Fruit fly (Drosophila melanogaster) whole organism, prepupa: ENCODE measurements around the gene Chc.

Source experiments
- Blimp-1 ChIP-seq: fragments of 200-800 bp; sonication (Bioruptor generic); optimal IDR thresholded peaks from 3 replicates; lab custom pipeline; 2017; ENCODE audit warnings: missing biosample characterization, missing genetic modification characterization, mild to moderate bottlenecking, moderate library complexity, missing genetic modification reagents
- CG10631 ChIP-seq: fragments of 200-800 bp; sonication (Bioruptor generic); optimal IDR thresholded peaks from 2 replicates; lab custom pipeline; 2016; ENCODE audit warnings: missing biosample characterization, missing genetic modification characterization
- CG15336 ChIP-seq: fragments of 200-800 bp; sonication (Bioruptor generic); IDR thresholded peaks from 2 replicates; pipeline ENCODE4 v1.3.6; 2022; ENCODE audit warnings: missing biosample characterization, missing genetic modification characterization
- CG16779 ChIP-seq: fragments of 200-800 bp; sonication (Bioruptor generic); optimal IDR thresholded peaks from 3 replicates; lab custom pipeline; 2017; ENCODE audit warnings: missing biosample characterization, mild to moderate bottlenecking, missing genetic modification characterization
- CG6808 ChIP-seq: fragments of 200-800 bp; sonication (Bioruptor generic); optimal IDR thresholded peaks from 3 replicates; lab custom pipeline; 2017; ENCODE audit warnings: missing biosample characterization, missing genetic modification characterization, mild to moderate bottlenecking, moderate library complexity, missing genetic modification reagents
- CG6854 ChIP-seq: fragments of 200-800 bp; sonication (Bioruptor generic); optimal IDR thresholded peaks from 2 replicates; lab custom pipeline; 2017; ENCODE audit warnings: missing biosample characterization, mild to moderate bottlenecking, missing genetic modification characterization
- CG8119 ChIP-seq: fragments of 200-800 bp; sonication (Bioruptor generic); IDR thresholded peaks from 3 replicates; pipeline ENCODE4 v1.3.6; 2022; ENCODE audit warnings: missing biosample characterization, missing genetic modification characterization
- Gug ChIP-seq: fragments of 200-800 bp; sonication (Bioruptor generic); IDR thresholded peaks from 2 replicates; pipeline ENCODE4 v1.3.6; 2022; ENCODE audit warnings: missing biosample characterization, missing genetic modification characterization
- Hr39 ChIP-seq: fragments of 200-800 bp; sonication (Bioruptor generic); optimal IDR thresholded peaks from 2 replicates; lab custom pipeline; 2016; ENCODE audit warnings: missing biosample characterization, missing genetic modification characterization
- Lpt ChIP-seq: fragments of 200-800 bp; sonication (Bioruptor generic); optimal IDR thresholded peaks from 3 replicates; lab custom pipeline; 2016; ENCODE audit warnings: missing biosample characterization, missing genetic modification characterization
- Sox14 ChIP-seq: fragments of 200-800 bp; sonication (Bioruptor generic); optimal IDR thresholded peaks from 3 replicates; lab custom pipeline; 2016; ENCODE audit warnings: missing biosample characterization, missing genetic modification characterization
- achi ChIP-seq: fragments of 200-800 bp; sonication (Bioruptor generic); optimal IDR thresholded peaks from 3 replicates; lab custom pipeline; 2016; ENCODE audit warnings: missing biosample characterization, missing genetic modification characterization
- acj6 ChIP-seq: fragments of 200-800 bp; sonication (Bioruptor generic); optimal IDR thresholded peaks from 3 replicates; lab custom pipeline; 2016; ENCODE audit warnings: missing biosample characterization, missing genetic modification characterization
- cyc ChIP-seq: fragments of 200-800 bp; sonication (Bioruptor generic); optimal IDR thresholded peaks from 3 replicates; lab custom pipeline; 2016; ENCODE audit warnings: missing biosample characterization, missing genetic modification characterization
- eg ChIP-seq: fragments of 200-800 bp; sonication (Bioruptor generic); IDR thresholded peaks from 3 replicates; pipeline ENCODE4 v1.3.6; 2022; ENCODE audit warnings: missing biosample characterization, missing genetic modification characterization
- fd85E ChIP-seq: fragments of 200-800 bp; sonication (Bioruptor generic); optimal IDR thresholded peaks from 3 replicates; lab custom pipeline; 2016; ENCODE audit warnings: missing biosample characterization, missing genetic modification characterization
- lz ChIP-seq: fragments of 200-800 bp; sonication (Bioruptor generic); optimal IDR thresholded peaks from 3 replicates; lab custom pipeline; 2016; ENCODE audit warnings: missing biosample characterization, missing genetic modification characterization
- vri ChIP-seq: fragments of 200-800 bp; sonication (Bioruptor generic); optimal IDR thresholded peaks from 3 replicates; lab custom pipeline; 2016; ENCODE audit warnings: missing biosample characterization, mild to moderate bottlenecking, missing genetic modification characterization

Gene Chc

dm6 chrX:15783610-15784009, 51.7 kb downstream of the Chc start, which contains the start of gene Efhc1.1:
Gene Efhc1.1 (minus strand): TSS chrX:15783710.
- TF ChIP-seq fd85E (GFP tag; lab: Kevin White, UChicago) (no peak), Gug (GFP tag; lab: Robert Waterston, UW) (no peak), CG6854 (GFP tag; lab: Kevin White, UChicago) (no peak), acj6 (no peak), Lpt (GFP tag; lab: Kevin White, UChicago) (no peak), lz (GFP tag; lab: Kevin White, UChicago) (no peak), CG16779 (tag; lab: Kevin White, UChicago) (no peak), eg (GFP tag; lab: Robert Waterston, UW) (no peak), CG6808 (no peak), cyc (GFP tag; lab: Kevin White, UChicago) (no peak), CG15336 (GFP tag; lab: Robert Waterston, UW) (no peak)
- TF ChIP-seq, all 60 proteins: peak for 0

- TF ChIP-seq Sox14 (GFP tag; lab: Kevin White, UChicago) (no peak), achi (GFP tag; lab: Kevin White, UChicago) (no peak), CG8119 (no peak), Hr39 (GFP tag; lab: Kevin White, UChicago) (no peak), CG10631 (GFP tag; lab: Kevin White, UChicago) (no peak), vri (GFP tag; lab: Kevin White, UChicago) (no peak), Blimp-1 (GFP tag; lab: Kevin White, UChicago) (no peak), cyc (GFP tag; lab: Kevin White, UChicago) (no peak)
Observed at dm6 chrX:15778846-15779245, 56.4 kb downstream of the Chc start, which contains the start of gene CG43673. Gene CG43673 (plus strand): TSS chrX:15779146.
